Worm (Caenorhabditis elegans) whole organism, L3 larva: ENCODE data around the gene C10C5.7.

Experiments
- R02D3.7 ChIP-seq: fragments of 150-350 bp; optimal IDR thresholded peaks from 2 replicates; lab custom pipeline; 2014; ENCODE audit warnings: missing biosample characterization, missing genetic modification characterization
- ZK546.5 ChIP-seq: sonication (generic microtip); optimal IDR thresholded peaks from 2 replicates; lab custom pipeline; 2017; ENCODE audit warnings: missing biosample characterization, missing genetic modification characterization
- aly-2 ChIP-seq: fragments of 150-350 bp; optimal IDR thresholded peaks from 2 replicates; lab custom pipeline; 2014; ENCODE audit warnings: missing biosample characterization, missing genetic modification characterization
- ama-1 ChIP-seq: fragments of 150-350 bp; optimal IDR thresholded peaks from 2 replicates; lab custom pipeline; 2018
- ceh-16 ChIP-seq: sonication (generic microtip); optimal IDR thresholded peaks from 2 replicates; lab custom pipeline; 2017; ENCODE audit warnings: missing biosample characterization, missing genetic modification characterization
- ceh-28 ChIP-seq: fragments of 150-350 bp; optimal IDR thresholded peaks from 2 replicates; lab custom pipeline; 2014; ENCODE audit warnings: missing biosample characterization, missing genetic modification reagents, missing genetic modification characterization
- egl-5 ChIP-seq: fragments of 150-350 bp; optimal IDR thresholded peaks from 2 replicates; lab custom pipeline; 2017; ENCODE audit warnings: missing biosample characterization, missing genetic modification reagents, missing genetic modification characterization, inconsistent platforms
- elt-2 ChIP-seq: sonication (generic microtip); optimal IDR thresholded peaks from 2 replicates; lab custom pipeline; 2016; ENCODE audit warnings: missing genetic modification reagents, mild to moderate bottlenecking, missing genetic modification characterization, missing compliant biosample characterization
- elt-3 ChIP-seq, 3 experiments: fragments of 150-350 bp in 1 of 3; sonication (generic microtip) in 2 of 3; optimal IDR thresholded peaks; 2 replicates in 2 of 3; 4 replicates in 1 of 3; lab custom pipeline; 2014 to 2017; ENCODE audit warnings: missing biosample characterization in 3 of 3, missing genetic modification characterization in 3 of 3
- eor-1 ChIP-seq, 2 experiments: fragments of 150-350 bp; optimal IDR thresholded peaks; 2 replicates each; lab custom pipeline; 2014 to 2018; ENCODE audit warnings: missing biosample characterization in 2 of 2, missing genetic modification characterization in 2 of 2
- fkh-2 ChIP-seq: fragments of 150-350 bp; optimal IDR thresholded peaks from 2 replicates; lab custom pipeline; 2014; ENCODE audit warnings: missing biosample characterization, missing genetic modification reagents, missing genetic modification characterization
- fos-1 ChIP-seq: fragments of 150-350 bp; optimal IDR thresholded peaks from 2 replicates; lab custom pipeline; 2014; ENCODE audit warnings: missing biosample characterization, missing genetic modification characterization
- hmg-11 ChIP-seq: sonication (generic microtip); optimal IDR thresholded peaks from 2 replicates; lab custom pipeline; 2016; ENCODE audit warnings: missing genetic modification characterization, missing compliant biosample characterization
- lin-15B ChIP-seq: fragments of 150-350 bp; optimal IDR thresholded peaks from 2 replicates; lab custom pipeline; 2014; ENCODE audit warnings: missing biosample characterization, missing genetic modification characterization
- lin-39 ChIP-seq: fragments of 150-350 bp; optimal IDR thresholded peaks from 2 replicates; lab custom pipeline; 2018; ENCODE audit warnings: missing biosample characterization, missing genetic modification reagents, missing genetic modification characterization
- lsy-12 ChIP-seq: sonication (generic microtip); optimal IDR thresholded peaks from 2 replicates; lab custom pipeline; 2016; ENCODE audit warnings: mild to moderate bottlenecking, missing genetic modification characterization, missing compliant biosample characterization
- nfya-1 ChIP-seq: sonication (generic microtip); optimal IDR thresholded peaks from 2 replicates; lab custom pipeline; 2017; ENCODE audit warnings: missing genetic modification characterization, mild to moderate bottlenecking, missing compliant biosample characterization, antibody characterized with exemption, moderate library complexity; ENCODE audit not compliant: insufficient read depth
- nhr-11 ChIP-seq: fragments of 150-350 bp; optimal IDR thresholded peaks from 2 replicates; lab custom pipeline; 2014; ENCODE audit warnings: missing biosample characterization, missing genetic modification characterization
- nhr-12 ChIP-seq: fragments of 150-350 bp; optimal IDR thresholded peaks from 2 replicates; lab custom pipeline; 2014; ENCODE audit warnings: missing biosample characterization, missing genetic modification characterization
- nhr-237 ChIP-seq: fragments of 150-350 bp; optimal IDR thresholded peaks from 2 replicates; lab custom pipeline; 2014; ENCODE audit warnings: missing biosample characterization, missing genetic modification characterization
- nhr-25 ChIP-seq: sonication (generic microtip); optimal IDR thresholded peaks from 2 replicates; lab custom pipeline; 2017; ENCODE audit warnings: missing biosample characterization, missing genetic modification characterization
- nhr-28 ChIP-seq: fragments of 150-350 bp; optimal IDR thresholded peaks from 2 replicates; lab custom pipeline; 2014; ENCODE audit warnings: missing biosample characterization, missing genetic modification characterization
- pha-4 ChIP-seq: fragments of 150-350 bp; optimal IDR thresholded peaks from 2 replicates; lab custom pipeline; 2014; ENCODE audit warnings: missing biosample characterization, missing genetic modification reagents, missing genetic modification characterization
- skn-1 ChIP-seq: fragments of 150-350 bp; optimal IDR thresholded peaks from 2 replicates; lab custom pipeline; 2014; ENCODE audit warnings: missing biosample characterization, missing genetic modification characterization
- snpc-4 ChIP-seq: fragments of 150-350 bp; optimal IDR thresholded peaks from 2 replicates; lab custom pipeline; 2014; ENCODE audit warnings: missing biosample characterization, missing genetic modification characterization
- unc-62 ChIP-seq: fragments of 150-350 bp; sonication (generic microtip); optimal IDR thresholded peaks from 4 replicates; lab custom pipeline; 2014; ENCODE audit warnings: missing biosample characterization, missing genetic modification reagents, missing genetic modification characterization
- zag-1 ChIP-seq: fragments of 150-350 bp; optimal IDR thresholded peaks from 2 replicates; lab custom pipeline; 2014; ENCODE audit warnings: missing biosample characterization, missing genetic modification characterization
- ztf-11 ChIP-seq: fragments of 150-350 bp; optimal IDR thresholded peaks from 2 replicates; lab custom pipeline; 2014; ENCODE audit warnings: missing biosample characterization, missing genetic modification characterization
- ztf-4 ChIP-seq: fragments of 150-350 bp; optimal IDR thresholded peaks from 2 replicates; lab custom pipeline; 2014; ENCODE audit warnings: missing biosample characterization, missing genetic modification characterization

C10C5.7 gene

DNA sequence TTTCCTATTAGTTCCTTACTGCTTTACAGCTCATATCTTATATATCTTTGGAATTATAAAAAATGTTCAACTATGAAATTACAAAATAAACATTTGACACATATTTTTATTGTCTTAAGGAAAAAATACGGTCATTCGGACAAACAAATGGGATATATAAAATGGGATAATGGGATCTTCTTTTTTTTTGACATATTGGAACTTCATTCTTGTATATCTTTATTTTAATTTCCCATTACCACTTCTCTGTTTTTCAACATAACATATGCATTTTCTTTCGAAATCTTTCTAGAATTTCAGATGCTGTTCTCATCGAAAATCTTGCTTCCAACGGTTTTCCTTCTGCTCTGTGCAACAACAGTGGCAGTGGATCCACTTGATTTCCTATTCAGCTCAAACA, at the start of gene C10C5.7:
Gene C10C5.7 (plus strand): TSS at position 301 of the 400 bp plus-strand sequence.
- TF ChIP-seq ceh-16 (tag; lab: Kevin White, UChicago) (no peak), ztf-11 (tag; lab: Kevin White, UChicago) (no peak), nhr-25 (tag; lab: Kevin White, UChicago) (no peak), lin-15B (tag; lab: Kevin White, UChicago) (no peak), ama-1 (lab: Kevin White, UChicago) (no peak), egl-5 (tag; lab: Kevin White, UChicago) (no peak), ceh-28 (tag; lab: Kevin White, UChicago) (no peak)

DNA sequence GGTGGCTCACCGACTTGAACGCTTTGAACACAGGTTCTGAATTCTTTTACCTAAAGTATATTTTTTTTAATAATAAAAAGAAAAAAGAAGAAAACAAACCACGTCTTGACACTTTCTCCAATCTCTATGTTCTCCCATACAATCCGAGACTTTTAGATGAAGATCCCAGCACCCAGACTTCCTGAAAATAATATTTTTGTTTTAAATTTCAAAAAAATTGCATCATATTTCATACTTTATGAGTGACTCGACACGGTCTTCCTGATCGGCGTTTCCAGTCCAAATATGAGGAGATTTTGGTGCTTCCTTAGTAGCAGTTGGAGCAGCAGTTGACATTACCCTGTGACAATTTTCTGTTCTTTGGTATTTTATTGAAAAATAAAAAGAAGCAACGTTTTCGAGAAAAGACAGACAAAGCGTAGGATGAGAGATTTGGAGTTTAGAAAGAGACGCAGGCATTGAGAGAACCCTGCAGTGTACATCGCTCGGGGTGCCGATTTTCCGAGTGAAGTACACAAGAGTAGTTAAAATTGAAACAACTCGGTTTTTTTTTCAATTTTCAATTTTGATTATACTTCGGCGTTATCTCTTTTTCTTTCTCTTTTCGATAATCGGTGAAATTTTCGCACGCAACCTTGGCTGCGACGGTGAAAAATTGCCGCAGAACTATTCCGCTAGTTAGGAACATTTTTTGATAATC, 49.2 kb upstream of the C10C5.7 start, which contains the start of the genes coa-4 and T20D3.14:
Gene coa-4 (minus strand): TSS at position 51 of the 700 bp plus-strand sequence.
Gene T20D3.14 (minus strand): TSS at position 358 of the 700 bp plus-strand sequence.
- TF ChIP-seq skn-1 (tag; lab: Kevin White, UChicago) (no peak), nhr-28 (tag; lab: Kevin White, UChicago) (no peak), hmg-11 (peak; percentile 2), R02D3.7 (no peak), pha-4 (peak; percentile 80), lsy-12 (tag; lab: Kevin White, UChicago) (no peak), elt-2 (tag; lab: Kevin White, UChicago) (peak; percentile 75), fkh-2 (tag; lab: Kevin White, UChicago) (no peak), nfya-1 (peak; percentile 61), unc-62 (GFP tag; lab: Kevin White, UChicago) (no peak), snpc-4 (tag; lab: Kevin White, UChicago) (peak; percentile 27), lin-15B (tag; lab: Kevin White, UChicago) (peak; percentile 25)

DNA sequence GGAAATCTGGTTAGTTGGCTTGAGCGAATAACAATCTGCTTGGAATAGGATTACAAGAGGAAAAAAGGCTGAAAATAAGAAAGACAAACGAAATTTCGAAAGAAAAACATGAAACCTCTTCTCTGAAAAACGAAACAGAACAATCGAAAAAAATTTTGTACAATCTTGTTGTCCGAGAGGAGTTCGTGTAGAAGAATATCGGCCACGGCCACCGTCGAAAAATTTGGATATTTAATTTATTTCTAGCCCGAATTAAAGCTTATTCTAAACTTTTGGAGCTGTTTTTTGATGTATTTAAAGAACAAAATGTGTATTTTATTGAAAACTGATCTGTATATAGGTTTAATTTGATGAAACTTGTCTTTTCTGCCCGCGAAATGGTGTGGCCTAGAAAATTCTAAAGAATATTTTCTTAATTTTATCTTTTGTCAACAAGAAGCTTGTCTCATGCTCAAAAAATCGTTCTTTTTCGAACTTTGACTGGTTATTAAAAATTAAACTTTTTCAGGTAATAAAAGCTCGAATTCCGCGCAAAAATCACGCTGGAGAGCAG, 48.3 kb upstream of the C10C5.7 start, which contains the start of gene T20D3.5:
Gene T20D3.5 (plus strand): TSS at position 503 of the 553 bp plus-strand sequence.
- TF ChIP-seq nhr-12 (tag; lab: Kevin White, UChicago): no peak
- TF ChIP-seq, all 47 proteins: peak for 0

DNA sequence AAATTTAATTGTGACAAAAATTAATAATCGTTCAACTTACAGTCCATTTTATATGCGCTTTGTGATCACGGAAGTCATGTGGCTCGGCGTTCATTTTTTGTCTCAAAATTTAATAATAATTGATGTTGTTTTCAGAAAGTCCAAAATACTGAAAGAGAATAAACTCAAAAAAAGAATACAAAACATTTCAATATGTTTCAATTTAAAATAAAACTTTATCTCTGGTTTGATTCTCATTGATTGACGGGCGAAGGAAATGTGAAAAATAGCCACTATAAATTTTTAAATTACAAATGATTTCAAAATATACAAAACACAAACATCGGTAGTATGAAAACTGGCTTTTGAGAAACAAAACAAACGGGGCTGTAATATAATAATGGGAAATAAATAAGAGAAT, 45.7 kb upstream of the C10C5.7 start, which contains the start of gene T20D3.6:
Gene T20D3.6 (minus strand): TSS at position 101 of the 400 bp plus-strand sequence.
- no peak for TF ChIP-seq nhr-237 (tag; lab: Kevin White, UChicago)
- TF ChIP-seq nhr-12 (tag; lab: Kevin White, UChicago): no peak
- TF ChIP-seq zag-1 (tag; lab: Kevin White, UChicago): no peak
- TF ChIP-seq lin-39 (tag; lab: Kevin White, UChicago): no peak
- TF ChIP-seq, all 47 proteins: peak for 0

DNA sequence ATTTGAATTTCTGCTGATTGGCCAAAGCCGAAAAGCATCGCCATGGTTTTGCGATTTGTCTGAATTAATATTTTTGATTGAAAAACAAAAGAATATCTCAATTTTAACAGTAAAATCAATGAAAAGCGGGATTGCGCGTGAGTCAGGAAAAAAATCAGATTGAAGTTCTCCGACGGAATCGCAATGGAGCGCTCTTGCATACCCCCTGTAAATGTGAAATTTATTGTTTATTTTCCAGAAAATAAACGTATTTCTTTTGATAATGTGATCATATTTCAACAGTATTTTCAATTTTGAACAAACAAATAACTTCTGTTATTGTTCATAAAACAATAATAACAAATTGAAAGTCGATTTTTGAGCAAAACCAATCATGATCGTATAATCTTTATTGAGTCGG, 43.3 kb upstream of the C10C5.7 start, which contains the start of gene vps-26:
Gene vps-26 (minus strand): TSS at position 200 of the 400 bp plus-strand sequence.
- TF ChIP-seq nhr-11 (tag; lab: Kevin White, UChicago): no peak
- no peak for TF ChIP-seq ZK546.5 (tag; lab: Kevin White, UChicago)
- no peak for TF ChIP-seq ztf-11 (tag; lab: Kevin White, UChicago)
- TF ChIP-seq aly-2: no peak
- peak; percentile 81 for TF ChIP-seq pha-4
- no peak for TF ChIP-seq fos-1 (tag; lab: Kevin White, UChicago)
- TF ChIP-seq lsy-12 (tag; lab: Kevin White, UChicago): no peak
- no peak for TF ChIP-seq elt-3 (tag; optimal IDR thresholded peaks at IDR 0.05; lab: Kevin White, UChicago)
- peak; percentile 36 for TF ChIP-seq lin-15B (tag; lab: Kevin White, UChicago)
- no peak for TF ChIP-seq ztf-4 (tag; lab: Kevin White, UChicago)
- TF ChIP-seq zag-1 (tag; lab: Kevin White, UChicago): no peak
- TF ChIP-seq hmg-11: peak; percentile 35
- no peak for TF ChIP-seq nhr-237 (tag; lab: Kevin White, UChicago)
- no peak for TF ChIP-seq eor-1 (tag; optimal IDR thresholded peaks at IDR 0.05; lab: Kevin White, UChicago)
- peak; percentile 10 for TF ChIP-seq elt-2 (tag; lab: Kevin White, UChicago)
- TF ChIP-seq ceh-28 (tag; lab: Kevin White, UChicago): no peak
